Fruit fly (Drosophila melanogaster): ENCODE measurements around the gene Icmt.
A peak's percentile ranks its signal among the peaks of the same experiment; 100 is the strongest.

DNA sequence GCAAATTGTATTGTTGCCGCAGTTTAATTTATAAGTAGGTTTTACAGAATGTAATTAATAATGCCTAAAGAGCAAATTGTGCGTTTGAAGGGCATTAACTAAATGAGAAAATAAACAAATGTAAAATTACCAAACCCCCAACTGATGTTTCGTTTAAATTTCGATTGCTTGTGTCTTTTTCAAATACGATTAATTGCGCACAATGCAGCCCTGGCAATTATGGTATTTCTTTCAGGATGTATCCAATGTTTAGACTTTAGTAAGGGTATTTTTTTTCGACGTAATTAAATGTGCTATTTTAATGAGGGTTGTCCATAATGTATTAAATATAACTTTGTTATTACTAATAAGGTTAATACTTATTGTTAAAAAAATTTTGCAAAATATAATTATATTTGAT is 22.8 kb downstream of the Icmt start:
- no peak for TF ChIP-seq chinmo (GFP tag; IDR thresholded peaks at IDR 0.05; ENCODE audit: partially characterized antibody)
- TF ChIP-seq Ets65A (GFP tag), result no peak
- no peak for TF ChIP-seq Hmx (GFP tag; optimal IDR thresholded peaks at IDR 0.05)
- TF ChIP-seq klu (GFP tag; IDR thresholded peaks at IDR 0.05), result no peak
- TF ChIP-seq CG10543 (GFP tag; optimal IDR thresholded peaks at IDR 0.05), result no peak
- TF ChIP-seq CG12071 (GFP tag; optimal IDR thresholded peaks at IDR 0.05), result no peak
- no peak for TF ChIP-seq CG3163 (GFP tag; optimal IDR thresholded peaks at IDR 0.05)
- TF ChIP-seq CG2712 (tag; optimal IDR thresholded peaks at IDR 0.05), result peak; percentile 9
- TF ChIP-seq CG13424 (tag; optimal IDR thresholded peaks at IDR 0.05), result no peak
- TF ChIP-seq Ptx1 (GFP tag; IDR thresholded peaks at IDR 0.05), result no peak
- TF ChIP-seq Xrp1 (GFP tag; IDR thresholded peaks at IDR 0.05), result no peak
- TF ChIP-seq Sin3A (optimal IDR thresholded peaks at IDR 0.05), result no peak

Data from whole organism, embryonic.